Worm (Caenorhabditis elegans) whole organism, young adult: ENCODE data around the gene col-42.

Experiments
- ama-1 ChIP-seq, 3 experiments: fragments of 150-350 bp in 1 of 3; sonication (generic microtip) in 2 of 3; optimal IDR thresholded peaks; 2 replicates each; lab custom pipeline; 2014 to 2018; ENCODE audit warnings: missing biosample characterization in 2 of 3, missing genetic modification characterization in 2 of 3, missing genetic modification reagents in 2 of 3
- attf-6 ChIP-seq: fragments of 200-800 bp; sonication (Bioruptor generic); IDR thresholded peaks from 2 replicates; pipeline ENCODE4 v1.3.6; 2022; ENCODE audit warnings: missing genetic modification reagents, missing genetic modification characterization, missing compliant biosample characterization
- dox-1 ChIP-seq: fragments of 200-800 bp; sonication (Bioruptor generic); IDR thresholded peaks from 2 replicates; pipeline ENCODE4 v1.3.6; 2022; ENCODE audit warnings: missing genetic modification reagents, missing genetic modification characterization, missing compliant biosample characterization
- hlh-26 ChIP-seq: fragments of 200-800 bp; sonication (Bioruptor generic); conservative IDR thresholded peaks from 2 replicates; pipeline ENCODE4 v1.3.6; 2022; ENCODE audit warnings: missing genetic modification reagents, missing genetic modification characterization, missing compliant biosample characterization
- hmg-20 ChIP-seq: fragments of 200-800 bp; sonication (Bioruptor generic); IDR thresholded peaks from 2 replicates; pipeline ENCODE4 v1.3.6; 2022; ENCODE audit warnings: missing genetic modification reagents, missing genetic modification characterization, missing compliant biosample characterization
- snpc-4 ChIP-seq, 5 experiments: fragments of 150-350 bp in 1 of 5; sonication (generic microtip) in 4 of 5; optimal IDR thresholded peaks; 2 replicates each; lab custom pipeline; 2014 to 2018; ENCODE audit warnings: missing genetic modification characterization in 5 of 5, missing biosample characterization in 3 of 5, antibody characterized with exemption in 2 of 5, mild to moderate bottlenecking in 2 of 5, missing compliant biosample characterization in 2 of 5, missing genotype in 2 of 5, moderate library complexity in 2 of 5, missing genetic modification reagents in 1 of 5
- unc-130 ChIP-seq: sonication (generic microtip); optimal IDR thresholded peaks from 2 replicates; lab custom pipeline; 2016; ENCODE audit warnings: missing genetic modification reagents, missing genetic modification characterization, missing compliant biosample characterization
- unc-62 ChIP-seq: fragments of 150-350 bp; optimal IDR thresholded peaks from 2 replicates; lab custom pipeline; 2014; ENCODE audit warnings: missing biosample characterization, missing genetic modification reagents, missing genetic modification characterization

DNA sequence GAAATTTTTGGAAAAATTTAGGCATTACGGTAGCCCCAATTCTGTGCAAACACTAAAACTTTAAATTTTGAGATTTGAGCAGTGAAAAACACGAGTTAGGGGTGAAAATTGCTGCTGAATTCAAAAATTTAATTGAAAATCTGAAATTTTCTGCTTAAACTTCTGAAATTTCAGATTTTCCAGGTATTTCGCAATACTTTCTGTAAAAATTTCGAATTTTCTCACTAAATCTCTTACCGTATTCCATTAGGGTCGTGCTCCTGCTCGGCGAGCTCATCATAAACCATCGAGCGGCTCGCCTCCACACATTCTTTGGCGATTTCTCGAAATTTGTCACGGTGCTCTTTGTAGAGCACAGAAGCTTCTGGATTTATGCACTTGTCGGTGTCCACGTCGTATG, 49.1 kb downstream of the col-42 start:
- TF ChIP-seq unc-62: no peak
- no peak for TF ChIP-seq dox-1 (GFP tag; lab: Robert Waterston, UW)
- TF ChIP-seq attf-6 (GFP tag; lab: Robert Waterston, UW): no peak
- TF ChIP-seq snpc-4 (GFP tag; optimal IDR thresholded peaks at IDR 0.05; lab: Kevin White, UChicago): no peak
- no peak for TF ChIP-seq snpc-4 (tag; optimal IDR thresholded peaks at IDR 0.05; lab: Kevin White, UChicago)
- TF ChIP-seq hlh-26: no peak
- TF ChIP-seq ama-1 (optimal IDR thresholded peaks at IDR 0.05; lab: Kevin White, UChicago): no peak
- no peak for TF ChIP-seq ama-1 (GFP tag; optimal IDR thresholded peaks at IDR 0.05; lab: Kevin White, UChicago)
- no peak for TF ChIP-seq hmg-20 (GFP tag; lab: Robert Waterston, UW)
- TF ChIP-seq unc-130: no peak
